Fruit fly (Drosophila melanogaster): ENCODE results near the gene CG6380.

Gene CG6380

dm6 chr2L:17292102-17292501, at the start of gene CG6380:
Gene CG6380, minus strand, starts transcription at chr2L:17292202.
- TF ChIP-seq CG17801 (GFP tag; optimal IDR thresholded peaks at IDR 0.05; ENCODE audit: partially characterized antibody), result no peak

dm6 chr2L:17320612-17321011, 28.6 kb upstream of the CG6380 start, which contains the start of gene CG45691:
Gene CG45691, minus strand, starts transcription at chr2L:17320712.
- TF ChIP-seq CG17801 (GFP tag; optimal IDR thresholded peaks at IDR 0.05; ENCODE audit: partially characterized antibody), result no peak

dm6 chr2L:17311720-17312119, 19.7 kb upstream of the CG6380 start, which contains the start of gene CG34170:
Gene CG34170, minus strand, starts transcription at chr2L:17311820.
- no peak for TF ChIP-seq CG17801 (GFP tag; optimal IDR thresholded peaks at IDR 0.05; ENCODE audit: partially characterized antibody)

- no peak for TF ChIP-seq CG17801 (GFP tag; optimal IDR thresholded peaks at IDR 0.05; ENCODE audit: partially characterized antibody)
Measured at dm6 chr2L:17285940-17286339, 6.1 kb downstream of the CG6380 start, which contains the start of gene CG15140. Gene CG15140, plus strand, starts transcription at chr2L:17286240.

- TF ChIP-seq CG17801 (GFP tag; optimal IDR thresholded peaks at IDR 0.05; ENCODE audit: partially characterized antibody), result no peak
Measured at dm6 chr2L:17269740-17270139, 22.3 kb downstream of the CG6380 start.

- no peak for TF ChIP-seq CG17801 (GFP tag; optimal IDR thresholded peaks at IDR 0.05; ENCODE audit: partially characterized antibody)
Measured at dm6 chr2L:17268088-17268755, 23.8 kb downstream of the CG6380 start.

- no peak for TF ChIP-seq CG17801 (GFP tag; optimal IDR thresholded peaks at IDR 0.05; ENCODE audit: partially characterized antibody)
Measured at dm6 chr2L:17267358-17267750, 24.6 kb downstream of the CG6380 start.

dm6 chr2L:17266677-17267357, 25.2 kb downstream of the CG6380 start:
- TF ChIP-seq CG17801 (GFP tag; optimal IDR thresholded peaks at IDR 0.05; ENCODE audit: partially characterized antibody), result no peak

dm6 chr2L:17263352-17263751, 28.6 kb downstream of the CG6380 start:
- TF ChIP-seq CG17801 (GFP tag; optimal IDR thresholded peaks at IDR 0.05; ENCODE audit: partially characterized antibody), result no peak

- no peak for TF ChIP-seq CG17801 (GFP tag; optimal IDR thresholded peaks at IDR 0.05; ENCODE audit: partially characterized antibody)
Measured at dm6 chr2L:17262231-17262630, 29.8 kb downstream of the CG6380 start.

dm6 chr2L:17260577-17260976, 31.4 kb downstream of the CG6380 start, which contains the start of gene beat-IIIc:
Gene beat-IIIc, minus strand, starts transcription at chr2L:17260734.
- TF ChIP-seq CG17801 (GFP tag; optimal IDR thresholded peaks at IDR 0.05; ENCODE audit: partially characterized antibody), result no peak

dm6 chr2L:17243101-17243780, 48.8 kb downstream of the CG6380 start:
- TF ChIP-seq CG17801 (GFP tag; optimal IDR thresholded peaks at IDR 0.05; ENCODE audit: partially characterized antibody), result no peak

All from ovary, adult (tissue).